Worm (Caenorhabditis elegans) whole organism, L3 larva: Measurements from ENCODE around the gene Y41C4A.6.

Source experiments
- ZK546.5 ChIP-seq: sonication (generic microtip); optimal IDR thresholded peaks from 2 replicates; lab custom pipeline; 2017; ENCODE audit warnings: missing biosample characterization, missing genetic modification characterization
- aly-2 ChIP-seq: fragments of 150-350 bp; optimal IDR thresholded peaks from 2 replicates; lab custom pipeline; 2014; ENCODE audit warnings: missing biosample characterization, missing genetic modification characterization
- ama-1 ChIP-seq: fragments of 150-350 bp; optimal IDR thresholded peaks from 2 replicates; lab custom pipeline; 2018
- ceh-16 ChIP-seq: sonication (generic microtip); optimal IDR thresholded peaks from 2 replicates; lab custom pipeline; 2017; ENCODE audit warnings: missing biosample characterization, missing genetic modification characterization
- ceh-28 ChIP-seq: fragments of 150-350 bp; optimal IDR thresholded peaks from 2 replicates; lab custom pipeline; 2014; ENCODE audit warnings: missing biosample characterization, missing genetic modification reagents, missing genetic modification characterization
- ceh-82 ChIP-seq: fragments of 150-350 bp; optimal IDR thresholded peaks from 2 replicates; lab custom pipeline; 2014; ENCODE audit warnings: missing biosample characterization, missing genetic modification characterization
- ceh-9 ChIP-seq: sonication (generic microtip); optimal IDR thresholded peaks from 2 replicates; lab custom pipeline; 2018; ENCODE audit warnings: missing biosample characterization, missing genetic modification characterization
- daf-12 ChIP-seq: fragments of 150-350 bp; optimal IDR thresholded peaks from 2 replicates; lab custom pipeline; 2014; ENCODE audit warnings: missing biosample characterization, missing genetic modification reagents, missing genetic modification characterization
- egl-27 ChIP-seq: sonication (generic microtip); optimal IDR thresholded peaks from 4 replicates; lab custom pipeline; 2017; ENCODE audit warnings: missing biosample characterization, missing genetic modification reagents, missing genetic modification characterization
- elt-1 ChIP-seq: fragments of 150-350 bp; optimal IDR thresholded peaks from 2 replicates; lab custom pipeline; 2014; ENCODE audit warnings: missing biosample characterization, missing genetic modification characterization
- elt-2 ChIP-seq: sonication (generic microtip); optimal IDR thresholded peaks from 2 replicates; lab custom pipeline; 2016; ENCODE audit warnings: missing genetic modification reagents, mild to moderate bottlenecking, missing genetic modification characterization, missing compliant biosample characterization
- elt-3 ChIP-seq, 3 experiments: fragments of 150-350 bp in 1 of 3; sonication (generic microtip) in 2 of 3; optimal IDR thresholded peaks; 2 replicates in 2 of 3; 4 replicates in 1 of 3; lab custom pipeline; 2014 to 2017; ENCODE audit warnings: missing biosample characterization in 3 of 3, missing genetic modification characterization in 3 of 3
- eor-1 ChIP-seq, 2 experiments: fragments of 150-350 bp; optimal IDR thresholded peaks; 2 replicates each; lab custom pipeline; 2014 to 2018; ENCODE audit warnings: missing biosample characterization in 2 of 2, missing genetic modification characterization in 2 of 2
- fkh-10 ChIP-seq: sonication (generic microtip); optimal IDR thresholded peaks from 2 replicates; lab custom pipeline; 2017; ENCODE audit warnings: missing biosample characterization, missing genetic modification reagents, missing genetic modification characterization
- fos-1 ChIP-seq: fragments of 150-350 bp; optimal IDR thresholded peaks from 2 replicates; lab custom pipeline; 2014; ENCODE audit warnings: missing biosample characterization, missing genetic modification characterization
- hmg-11 ChIP-seq: sonication (generic microtip); optimal IDR thresholded peaks from 2 replicates; lab custom pipeline; 2016; ENCODE audit warnings: missing genetic modification characterization, missing compliant biosample characterization
- lin-15B ChIP-seq: fragments of 150-350 bp; optimal IDR thresholded peaks from 2 replicates; lab custom pipeline; 2014; ENCODE audit warnings: missing biosample characterization, missing genetic modification characterization
- lin-39 ChIP-seq: fragments of 150-350 bp; optimal IDR thresholded peaks from 2 replicates; lab custom pipeline; 2018; ENCODE audit warnings: missing biosample characterization, missing genetic modification reagents, missing genetic modification characterization
- lsy-12 ChIP-seq: sonication (generic microtip); optimal IDR thresholded peaks from 2 replicates; lab custom pipeline; 2016; ENCODE audit warnings: mild to moderate bottlenecking, missing genetic modification characterization, missing compliant biosample characterization
- mdl-1 ChIP-seq: fragments of 150-350 bp; optimal IDR thresholded peaks from 2 replicates; lab custom pipeline; 2014; ENCODE audit warnings: missing biosample characterization, missing genetic modification characterization
- mml-1 ChIP-seq: fragments of 150-350 bp; sonication (generic microtip); optimal IDR thresholded peaks from 3 replicates; lab custom pipeline; 2014; ENCODE audit warnings: missing biosample characterization, missing genetic modification characterization
- nfya-1 ChIP-seq: sonication (generic microtip); optimal IDR thresholded peaks from 2 replicates; lab custom pipeline; 2017; ENCODE audit warnings: missing genetic modification characterization, mild to moderate bottlenecking, missing compliant biosample characterization, antibody characterized with exemption, moderate library complexity; ENCODE audit not compliant: insufficient read depth
- nhr-11 ChIP-seq: fragments of 150-350 bp; optimal IDR thresholded peaks from 2 replicates; lab custom pipeline; 2014; ENCODE audit warnings: missing biosample characterization, missing genetic modification characterization
- nhr-23 ChIP-seq: fragments of 150-350 bp; optimal IDR thresholded peaks from 2 replicates; lab custom pipeline; 2014; ENCODE audit warnings: missing biosample characterization, missing genetic modification reagents, missing genetic modification characterization
- nhr-237 ChIP-seq: fragments of 150-350 bp; optimal IDR thresholded peaks from 2 replicates; lab custom pipeline; 2014; ENCODE audit warnings: missing biosample characterization, missing genetic modification characterization
- nhr-25 ChIP-seq: sonication (generic microtip); optimal IDR thresholded peaks from 2 replicates; lab custom pipeline; 2017; ENCODE audit warnings: missing biosample characterization, missing genetic modification characterization
- nhr-67 ChIP-seq: fragments of 150-350 bp; optimal IDR thresholded peaks from 2 replicates; lab custom pipeline; 2014; ENCODE audit warnings: missing biosample characterization, missing genetic modification characterization
- nhr-76 ChIP-seq: fragments of 150-350 bp; sonication (generic microtip); optimal IDR thresholded peaks from 5 replicates; lab custom pipeline; 2014; ENCODE audit warnings: missing biosample characterization, missing genetic modification characterization
- nhr-77 ChIP-seq: fragments of 150-350 bp; optimal IDR thresholded peaks from 2 replicates; lab custom pipeline; 2014; ENCODE audit warnings: missing biosample characterization, missing genetic modification characterization
- pha-4 ChIP-seq: fragments of 150-350 bp; optimal IDR thresholded peaks from 2 replicates; lab custom pipeline; 2014; ENCODE audit warnings: missing biosample characterization, missing genetic modification reagents, missing genetic modification characterization
- pqm-1 ChIP-seq: fragments of 150-350 bp; optimal IDR thresholded peaks from 2 replicates; lab custom pipeline; 2017; ENCODE audit warnings: missing biosample characterization, missing genetic modification characterization, inconsistent platforms
- sea-2 ChIP-seq: fragments of 150-350 bp; sonication (generic microtip); optimal IDR thresholded peaks from 4 replicates; lab custom pipeline; 2014; ENCODE audit warnings: missing biosample characterization, missing genetic modification reagents, missing genetic modification characterization
- skn-1 ChIP-seq: fragments of 150-350 bp; optimal IDR thresholded peaks from 2 replicates; lab custom pipeline; 2014; ENCODE audit warnings: missing biosample characterization, missing genetic modification characterization
- snpc-4 ChIP-seq: fragments of 150-350 bp; optimal IDR thresholded peaks from 2 replicates; lab custom pipeline; 2014; ENCODE audit warnings: missing biosample characterization, missing genetic modification characterization
- tbx-2 ChIP-seq: sonication (generic microtip); optimal IDR thresholded peaks from 2 replicates; lab custom pipeline; 2016; ENCODE audit warnings: mild to moderate bottlenecking, missing genetic modification characterization, missing compliant biosample characterization
- unc-39 ChIP-seq: sonication (generic microtip); optimal IDR thresholded peaks from 4 replicates; lab custom pipeline; 2017; ENCODE audit warnings: missing biosample characterization, missing genetic modification characterization
- zag-1 ChIP-seq: fragments of 150-350 bp; optimal IDR thresholded peaks from 2 replicates; lab custom pipeline; 2014; ENCODE audit warnings: missing biosample characterization, missing genetic modification characterization
- ztf-11 ChIP-seq: fragments of 150-350 bp; optimal IDR thresholded peaks from 2 replicates; lab custom pipeline; 2014; ENCODE audit warnings: missing biosample characterization, missing genetic modification characterization
- ztf-4 ChIP-seq: fragments of 150-350 bp; optimal IDR thresholded peaks from 2 replicates; lab custom pipeline; 2014; ENCODE audit warnings: missing biosample characterization, missing genetic modification characterization

Y41C4A.6 gene

DNA sequence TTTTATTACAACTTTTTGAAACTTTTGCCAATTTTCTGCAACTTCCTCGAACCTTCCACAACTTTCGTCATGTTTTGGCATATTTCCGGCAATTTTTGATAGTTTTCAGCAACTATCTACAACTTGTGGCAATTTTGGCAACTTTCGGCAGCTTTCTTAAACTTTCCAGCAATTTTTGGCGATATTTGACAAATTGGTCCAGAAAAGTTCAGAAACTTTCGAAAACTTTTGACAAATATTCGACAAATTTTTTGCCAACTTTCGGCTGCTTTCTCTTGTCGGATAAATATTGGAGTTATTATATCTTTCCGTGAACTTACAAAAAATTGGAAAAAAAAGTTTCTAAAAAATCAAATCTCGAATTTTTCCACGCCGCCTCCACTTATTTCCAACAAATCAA lies 33.9 kb downstream of the Y41C4A.6 start, which contains the start of gene Y41C4A.18:
Gene Y41C4A.18 (plus strand): TSS at position 301 of the 400 bp plus-strand sequence.
- no peak for TF ChIP-seq nhr-23 (tag; lab: Kevin White, UChicago)
- TF ChIP-seq lin-15B (tag; lab: Kevin White, UChicago) = no peak
- TF ChIP-seq lin-39 (tag; lab: Kevin White, UChicago) = no peak
- no peak for TF ChIP-seq nhr-25 (tag; lab: Kevin White, UChicago)

- TF ChIP-seq nhr-237 (tag; lab: Kevin White, UChicago) (no peak), ztf-11 (no peak), pqm-1 (no peak), nhr-23 (tag; lab: Kevin White, UChicago) (no peak), ztf-4 (tag; lab: Kevin White, UChicago) (no peak), ceh-82 (tag; lab: Kevin White, UChicago) (no peak), ceh-16 (no peak), lsy-12 (tag; lab: Kevin White, UChicago) (no peak), tbx-2 (tag; lab: Kevin White, UChicago) (no peak)
Observed at ce11 chrIII:11730850-11731249, 34.5 kb downstream of the Y41C4A.6 start.

ce11 chrIII:11731491-11731890 lies 35.1 kb downstream of the Y41C4A.6 start:
- TF ChIP-seq elt-3 (tag; optimal IDR thresholded peaks at IDR 0.05; lab: Kevin White, UChicago) = no peak
- TF ChIP-seq ztf-11 = no peak
- no peak for TF ChIP-seq pqm-1
- no peak for TF ChIP-seq nhr-11

DNA sequence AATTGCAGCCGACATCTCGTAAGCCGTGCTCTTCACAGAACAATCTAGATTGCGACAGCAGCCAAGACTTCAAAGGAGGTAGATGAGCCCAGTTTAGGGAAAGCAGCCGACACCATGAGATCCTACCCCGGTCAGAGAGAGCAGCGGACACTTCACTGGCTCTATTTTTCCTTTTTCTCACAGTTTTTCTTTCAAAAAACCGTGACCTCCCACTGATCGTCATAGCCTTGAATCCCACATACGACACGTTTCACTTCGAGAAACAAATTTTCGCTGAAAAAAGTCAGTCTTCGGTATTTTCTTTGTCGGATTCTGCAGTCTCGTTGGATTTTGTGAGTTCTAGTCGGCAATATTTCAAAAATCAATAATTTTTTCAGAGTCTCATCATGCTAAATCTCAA lies 35.7 kb downstream of the Y41C4A.6 start, which contains the start of gene Y41C4A.21:
Gene Y41C4A.21 (plus strand): TSS at position 301 of the 400 bp plus-strand sequence.
- no peak for TF ChIP-seq sea-2
- no peak for TF ChIP-seq fos-1 (tag; lab: Kevin White, UChicago)
- TF ChIP-seq ZK546.5 (tag; lab: Kevin White, UChicago) = no peak
- no peak for TF ChIP-seq elt-2 (tag; lab: Kevin White, UChicago)
- no peak for TF ChIP-seq pha-4 (tag; lab: Kevin White, UChicago)
- no peak for TF ChIP-seq lsy-12 (tag; lab: Kevin White, UChicago)
- no peak for TF ChIP-seq nhr-237 (tag; lab: Kevin White, UChicago)

ce11 chrIII:11732943-11733342 lies 36.6 kb downstream of the Y41C4A.6 start:
- no peak for TF ChIP-seq fos-1 (tag; lab: Kevin White, UChicago)
- TF ChIP-seq tbx-2 (tag; lab: Kevin White, UChicago) = no peak
- peak; percentile 97 for TF ChIP-seq ceh-28 (tag; lab: Kevin White, UChicago)
- no peak for TF ChIP-seq ama-1 (lab: Kevin White, UChicago)

DNA sequence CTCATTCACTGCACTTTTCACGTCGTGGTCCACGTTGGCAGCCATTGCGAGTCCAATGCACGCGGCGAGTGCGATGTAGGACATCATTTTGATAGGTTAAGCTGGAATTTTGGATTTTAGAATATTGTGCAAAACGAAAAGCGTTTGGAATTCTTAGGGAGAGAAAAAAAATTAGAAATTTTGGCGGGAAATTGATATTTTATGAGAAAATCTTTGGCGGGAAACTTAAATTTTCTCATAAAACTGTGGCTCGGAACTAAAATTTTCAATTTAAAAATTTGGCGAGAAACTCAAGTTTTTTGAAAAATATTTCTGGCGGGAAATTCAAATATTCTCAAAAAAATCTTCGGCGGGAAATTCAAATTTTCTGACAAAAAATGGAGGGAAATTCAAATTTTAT lies 41.2 kb downstream of the Y41C4A.6 start, which contains the start of gene sup-1:
Gene sup-1 (minus strand): TSS at position 101 of the 400 bp plus-strand sequence.
- TF ChIP-seq nhr-11 (no peak), egl-27 (tag; lab: Kevin White, UChicago) (no peak), lin-15B (tag; lab: Kevin White, UChicago) (no peak), nhr-23 (tag; lab: Kevin White, UChicago) (no peak), mml-1 (tag; lab: Kevin White, UChicago) (no peak), pha-4 (tag; lab: Kevin White, UChicago) (no peak), aly-2 (tag; lab: Kevin White, UChicago) (no peak)

DNA sequence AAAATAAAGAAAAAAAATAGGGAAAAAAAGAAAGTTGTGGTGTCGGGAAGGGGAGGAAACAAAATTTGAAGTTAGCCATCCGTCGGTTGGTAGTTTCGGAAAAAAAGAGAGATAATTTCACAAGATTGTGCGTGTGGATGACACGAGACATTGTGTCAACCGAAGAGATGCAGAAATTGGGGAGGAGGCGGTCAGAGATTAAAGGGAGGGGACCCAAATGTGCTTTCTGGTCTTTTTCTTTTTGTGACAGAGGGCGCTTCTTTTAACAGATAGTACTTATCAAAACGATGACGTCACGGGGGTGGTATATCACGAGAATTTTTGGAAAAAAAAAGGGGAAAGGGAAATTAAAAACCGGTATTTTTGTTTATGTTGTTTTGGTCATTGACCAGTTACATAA lies 42.1 kb downstream of the Y41C4A.6 start:
- TF ChIP-seq ZK546.5 (tag; lab: Kevin White, UChicago) (no peak), egl-27 (tag; lab: Kevin White, UChicago) (no peak), hmg-11 (tag; lab: Kevin White, UChicago) (peak; percentile 11), tbx-2 (tag; lab: Kevin White, UChicago) (no peak), unc-39 (tag; lab: Kevin White, UChicago) (no peak), ceh-9 (tag; lab: Kevin White, UChicago) (no peak), ama-1 (lab: Kevin White, UChicago) (no peak), fkh-10 (no peak), zag-1 (tag; lab: Kevin White, UChicago) (no peak), nhr-67 (tag; lab: Kevin White, UChicago) (no peak), sea-2 (no peak), elt-1 (tag; lab: Kevin White, UChicago) (peak; percentile 24), ceh-16 (no peak), mdl-1 (peak; percentile 21), nfya-1 (tag; lab: Kevin White, UChicago) (peak; percentile 73), skn-1 (tag; lab: Kevin White, UChicago) (no peak), daf-12 (no peak), lin-15B (tag; lab: Kevin White, UChicago) (peak; percentile 17), elt-2 (tag; lab: Kevin White, UChicago) (no peak), lin-39 (tag; lab: Kevin White, UChicago) (peak; percentile 73), aly-2 (tag; lab: Kevin White, UChicago) (no peak), lsy-12 (tag; lab: Kevin White, UChicago) (no peak), nhr-77 (no peak), eor-1 (tag; optimal IDR thresholded peaks at IDR 0.05; lab: Kevin White, UChicago) (no peak), snpc-4 (tag; lab: Kevin White, UChicago) (no peak), nhr-25 (tag; lab: Kevin White, UChicago) (no peak), nhr-76 (tag; lab: Kevin White, UChicago) (no peak), pqm-1 (no peak)
